Worm (Caenorhabditis elegans): ENCODE data around the gene asb-1.

DNA sequence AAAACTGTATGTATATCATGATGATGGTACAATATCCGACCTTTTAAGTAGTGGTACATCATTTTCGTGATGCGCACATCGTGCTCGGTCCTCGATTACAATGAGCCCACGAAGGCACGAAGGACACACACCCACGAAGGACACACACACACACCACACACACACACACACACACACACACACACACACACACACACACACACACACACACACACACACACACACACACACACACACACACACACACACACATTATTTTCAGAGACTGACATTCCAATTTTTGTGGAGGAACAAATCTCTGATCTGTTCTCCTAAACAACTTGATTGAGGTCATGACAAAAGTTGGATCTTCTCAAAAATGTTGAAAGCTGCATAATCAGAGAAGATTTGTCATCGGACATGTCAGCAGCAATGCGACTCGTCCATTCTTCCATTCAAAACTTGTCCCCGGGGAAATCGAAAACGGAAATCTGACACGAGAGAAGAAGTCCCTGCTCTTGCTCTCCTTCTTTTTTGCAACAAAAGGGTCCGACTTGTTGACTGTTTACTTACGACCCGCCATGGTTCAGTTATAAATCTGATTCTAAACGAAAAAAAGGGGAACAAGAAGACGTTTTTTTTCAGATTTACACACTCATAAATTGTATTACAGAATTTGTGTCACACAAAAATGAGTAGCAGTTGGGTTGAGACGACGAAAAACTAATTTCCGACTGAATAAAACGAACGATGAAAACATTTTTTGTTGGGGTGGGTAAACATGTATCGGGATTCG is 30.7 kb upstream of the asb-1 start:
- TF ChIP-seq him-1 (tag; optimal IDR thresholded peaks at IDR 0.05) (no peak), W03F9.2 (tag; optimal IDR thresholded peaks at IDR 0.05) (no peak)

Data from whole organism, L4/young adult.